Fruit fly (Drosophila melanogaster) whole organism, embryonic: ENCODE results near the gene CG32708.

Experiments used
- Atf-2 ChIP-seq: fragments of 200-800 bp; sonication (Bioruptor generic); optimal IDR thresholded peaks from 2 replicates; lab custom pipeline; 2016; ENCODE audit warnings: missing biosample characterization, missing genetic modification characterization
- Bdp1 ChIP-seq: fragments of 200-800 bp; sonication (Bioruptor generic); optimal IDR thresholded peaks from 3 replicates; lab custom pipeline; 2016; ENCODE audit warnings: missing biosample characterization, missing genetic modification characterization
- CG10366 ChIP-seq: fragments of 200-800 bp; sonication (Bioruptor generic); IDR thresholded peaks from 2 replicates; pipeline ENCODE4 v1.3.6; 2022; ENCODE audit warnings: missing biosample characterization, missing genetic modification characterization
- CG12104 ChIP-seq: fragments of 200-800 bp; sonication (Bioruptor generic); optimal IDR thresholded peaks from 3 replicates; lab custom pipeline; 2016; ENCODE audit warnings: missing biosample characterization, missing genetic modification characterization
- CG13624 ChIP-seq: fragments of 200-800 bp; sonication (Bioruptor generic); optimal IDR thresholded peaks from 2 replicates; lab custom pipeline; 2016; ENCODE audit warnings: missing biosample characterization, missing genetic modification characterization
- CG14441 ChIP-seq: fragments of 200-800 bp; sonication (Bioruptor generic); IDR thresholded peaks from 2 replicates; pipeline ENCODE4 v1.3.6; 2022; ENCODE audit warnings: missing biosample characterization, missing genetic modification characterization
- CG16815 ChIP-seq: fragments of 200-800 bp; sonication (Bioruptor generic); optimal IDR thresholded peaks from 3 replicates; lab custom pipeline; 2017; ENCODE audit warnings: missing biosample characterization, mild to moderate bottlenecking, missing genetic modification characterization
- CG17361 ChIP-seq: fragments of 200-800 bp; sonication (Bioruptor generic); IDR thresholded peaks from 3 replicates; pipeline ENCODE4 v1.3.6; 2022; ENCODE audit warnings: missing biosample characterization, missing genetic modification characterization
- CG18262 ChIP-seq: fragments of 200-800 bp; optimal IDR thresholded peaks from 3 replicates; lab custom pipeline; 2019; ENCODE audit warnings: missing biosample characterization, mild to moderate bottlenecking, missing genetic modification characterization, moderate library complexity
- CG2678 ChIP-seq: fragments of 200-800 bp; sonication (Bioruptor generic); optimal IDR thresholded peaks from 3 replicates; lab custom pipeline; 2019; ENCODE audit warnings: missing biosample characterization, mild to moderate bottlenecking, missing genetic modification characterization, moderate library complexity
- CG30403 ChIP-seq: fragments of 200-800 bp; sonication (Bioruptor generic); optimal IDR thresholded peaks from 3 replicates; lab custom pipeline; 2016; ENCODE audit warnings: missing biosample characterization, missing genetic modification characterization
- CG31441 ChIP-seq: fragments of 200-800 bp; sonication (Bioruptor generic); IDR thresholded peaks from 2 replicates; pipeline ENCODE4 v1.3.6; 2022; ENCODE audit warnings: missing biosample characterization, missing genetic modification characterization
- CG33557 ChIP-seq: fragments of 200-800 bp; sonication (Bioruptor generic); optimal IDR thresholded peaks from 2 replicates; lab custom pipeline; 2019; ENCODE audit warnings: missing biosample characterization, mild to moderate bottlenecking, missing genetic modification characterization, moderate library complexity
- CG4707 ChIP-seq: fragments of 200-800 bp; sonication (Bioruptor generic); optimal IDR thresholded peaks from 2 replicates; lab custom pipeline; 2018; ENCODE audit warnings: missing biosample characterization, mild to moderate bottlenecking, missing genetic modification characterization, moderate library complexity
- CG6254 ChIP-seq: fragments of 200-800 bp; sonication (Bioruptor generic); optimal IDR thresholded peaks from 3 replicates; lab custom pipeline; 2017; ENCODE audit warnings: mild to moderate bottlenecking, missing biosample characterization, missing genetic modification reagents, missing genetic modification characterization
- CG6272 ChIP-seq: fragments of 200-800 bp; sonication (Bioruptor generic); IDR thresholded peaks from 2 replicates; pipeline ENCODE4 v1.3.6; 2022; ENCODE audit warnings: missing biosample characterization, missing genetic modification characterization
- CG7786 ChIP-seq: fragments of 200-800 bp; sonication (Bioruptor generic); optimal IDR thresholded peaks from 2 replicates; lab custom pipeline; 2016; ENCODE audit warnings: missing biosample characterization, missing genetic modification characterization
- CG8290 ChIP-seq, 3 experiments: fragments of 200-800 bp; sonication (Bioruptor generic); optimal IDR thresholded peaks; 2 replicates each; lab custom pipeline; 2016 to 2019; ENCODE audit warnings: missing biosample characterization in 3 of 3, missing genetic modification characterization in 3 of 3, mild to moderate bottlenecking in 2 of 3, moderate library complexity in 1 of 3
- CG9437 ChIP-seq: fragments of 200-800 bp; sonication (Bioruptor generic); optimal IDR thresholded peaks from 2 replicates; lab custom pipeline; 2018; ENCODE audit warnings: missing biosample characterization, mild to moderate bottlenecking, missing genetic modification characterization
- CG9932 ChIP-seq: fragments of 200-800 bp; sonication (Bioruptor generic); IDR thresholded peaks from 2 replicates; pipeline ENCODE4 v1.3.6; 2022; ENCODE audit warnings: missing biosample characterization, missing genetic modification characterization
- CHES-1-like ChIP-seq: fragments of 200-800 bp; sonication (Bioruptor generic); optimal IDR thresholded peaks from 2 replicates; lab custom pipeline; 2016; ENCODE audit warnings: missing biosample characterization, missing genetic modification characterization
- Dll ChIP-seq: fragments of 200-800 bp; sonication (Bioruptor generic); IDR thresholded peaks from 4 replicates; pipeline ENCODE4 v1.3.6; 2022; ENCODE audit warnings: missing biosample characterization, missing genetic modification characterization; ENCODE audit not compliant: partially characterized antibody
- Doc2 ChIP-seq: fragments of 200-800 bp; sonication (Bioruptor generic); IDR thresholded peaks from 2 replicates; pipeline ENCODE4 v1.3.6; 2022; ENCODE audit warnings: missing biosample characterization, missing genetic modification characterization
- Fer3 ChIP-seq: fragments of 200-800 bp; sonication (Bioruptor generic); optimal IDR thresholded peaks from 2 replicates; lab custom pipeline; 2018; ENCODE audit warnings: missing biosample characterization, mild to moderate bottlenecking, missing genetic modification characterization, moderate library complexity
- Hr78 ChIP-seq, 2 experiments: fragments of 200-800 bp in 1 of 2; fragments of >200 bp in 1 of 2; sonication (Bioruptor generic) in 1 of 2; optimal IDR thresholded peaks; 2 replicates each; lab custom pipeline; 2017 to 2019; ENCODE audit warnings: missing biosample characterization in 2 of 2, missing genetic modification characterization in 2 of 2, mild to moderate bottlenecking in 1 of 2, moderate library complexity in 1 of 2
- Lpt ChIP-seq: fragments of >200 bp; optimal IDR thresholded peaks from 2 replicates; lab custom pipeline; 2018; ENCODE audit warnings: missing biosample characterization, missing genetic modification characterization
- NFAT ChIP-seq: fragments of 200-800 bp; sonication (Bioruptor generic); IDR thresholded peaks from 2 replicates; pipeline ENCODE4 v1.3.6; 2022; ENCODE audit warnings: missing biosample characterization, missing genetic modification characterization
- Nf-YA ChIP-seq: fragments of 200-800 bp; sonication (Bioruptor generic); IDR thresholded peaks from 2 replicates; pipeline ENCODE4 v1.3.6; 2022; ENCODE audit warnings: missing biosample characterization, missing genetic modification characterization
- Side ChIP-seq: fragments of 200-800 bp; sonication (Bioruptor generic); optimal IDR thresholded peaks from 2 replicates; lab custom pipeline; 2016; ENCODE audit warnings: missing biosample characterization, missing genetic modification characterization
- Sox102F ChIP-seq: fragments of 200-800 bp; sonication (Bioruptor generic); optimal IDR thresholded peaks from 2 replicates; lab custom pipeline; 2018; ENCODE audit warnings: missing biosample characterization, mild to moderate bottlenecking, missing genetic modification characterization, moderate library complexity
- Ssrp ChIP-seq: fragments of 200-800 bp; sonication (Bioruptor generic); optimal IDR thresholded peaks from 2 replicates; lab custom pipeline; 2018; ENCODE audit warnings: missing biosample characterization, mild to moderate bottlenecking, missing genetic modification characterization, moderate library complexity
- ap ChIP-seq: fragments of 200-800 bp; sonication (Bioruptor generic); IDR thresholded peaks from 2 replicates; pipeline ENCODE4 v1.3.6; 2022; ENCODE audit warnings: missing biosample characterization, missing genetic modification characterization
- cad ChIP-seq: fragments of >200 bp; optimal IDR thresholded peaks from 2 replicates; lab custom pipeline; 2017; ENCODE audit warnings: missing biosample characterization, missing genetic modification characterization
- chif ChIP-seq, 2 experiments: fragments of 200-800 bp; sonication (Bioruptor generic); optimal IDR thresholded peaks; 3 replicates each; lab custom pipeline; 2016; ENCODE audit warnings: missing biosample characterization in 2 of 2, missing genetic modification characterization in 2 of 2
- crol ChIP-seq: fragments of 200-800 bp; sonication (Bioruptor generic); IDR thresholded peaks from 2 replicates; pipeline ENCODE4 v1.3.6; 2022; ENCODE audit warnings: missing biosample characterization, missing genetic modification characterization
- danr ChIP-seq: fragments of 200-800 bp; sonication (Bioruptor generic); IDR thresholded peaks from 2 replicates; pipeline ENCODE4 v1.3.6; 2022; ENCODE audit warnings: missing biosample characterization, missing genetic modification characterization
- dmrt11E ChIP-seq: fragments of 200-800 bp; sonication (Bioruptor generic); optimal IDR thresholded peaks from 3 replicates; lab custom pipeline; 2018; ENCODE audit warnings: missing biosample characterization, mild to moderate bottlenecking, missing genetic modification characterization, moderate library complexity
- fd3F ChIP-seq: fragments of 200-800 bp; sonication (Bioruptor generic); optimal IDR thresholded peaks from 2 replicates; lab custom pipeline; 2018; ENCODE audit warnings: missing biosample characterization, mild to moderate bottlenecking, missing genetic modification characterization, moderate library complexity
- inv ChIP-seq: fragments of 200-800 bp; sonication (Bioruptor generic); IDR thresholded peaks from 2 replicates; pipeline ENCODE4 v1.3.6; 2022; ENCODE audit warnings: missing biosample characterization, missing genetic modification characterization; ENCODE audit not compliant: partially characterized antibody
- jigr1 ChIP-seq: fragments of 200-800 bp; sonication (Bioruptor generic); IDR thresholded peaks from 3 replicates; pipeline ENCODE4 v1.3.6; 2022; ENCODE audit warnings: missing biosample characterization, missing genetic modification characterization
- kah ChIP-seq: fragments of 200-800 bp; sonication (Bioruptor generic); optimal IDR thresholded peaks from 2 replicates; lab custom pipeline; 2018; ENCODE audit warnings: missing biosample characterization, mild to moderate bottlenecking, missing genetic modification characterization
- ken ChIP-seq: fragments of 200-800 bp; sonication (Bioruptor generic); IDR thresholded peaks from 3 replicates; pipeline ENCODE4 v1.3.6; 2022; ENCODE audit warnings: missing biosample characterization, missing genetic modification characterization
- psq ChIP-seq: fragments of 200-800 bp; sonication (Bioruptor generic); optimal IDR thresholded peaks from 2 replicates; lab custom pipeline; 2017; ENCODE audit warnings: missing biosample characterization, missing genetic modification characterization
- row ChIP-seq: fragments of 200-800 bp; sonication (Bioruptor generic); IDR thresholded peaks from 3 replicates; pipeline ENCODE4 v1.3.6; 2022; ENCODE audit warnings: missing biosample characterization, missing genetic modification characterization
- sc ChIP-seq, 3 experiments: fragments of >200 bp in 2 of 3; fragments of 200-800 bp in 1 of 3; sonication (Bioruptor generic) in 1 of 3; optimal IDR thresholded peaks; 2 replicates in 2 of 3; 3 replicates in 1 of 3; lab custom pipeline; 2017; ENCODE audit warnings: mild to moderate bottlenecking in 1 of 3, missing biosample characterization in 1 of 3, missing genetic modification characterization in 1 of 3, missing genetic modification reagents in 1 of 3
- sna ChIP-seq: fragments of 200-800 bp; sonication (Bioruptor generic); IDR thresholded peaks from 2 replicates; pipeline ENCODE4 v1.3.6; 2022; ENCODE audit warnings: missing biosample characterization, missing genetic modification characterization; ENCODE audit not compliant: partially characterized antibody
- stwl ChIP-seq: fragments of 200-800 bp; sonication (Bioruptor generic); optimal IDR thresholded peaks from 3 replicates; lab custom pipeline; 2018; ENCODE audit warnings: missing biosample characterization, mild to moderate bottlenecking, missing genetic modification characterization, moderate library complexity
- tgo ChIP-seq: fragments of 200-800 bp; sonication (Bioruptor generic); IDR thresholded peaks from 3 replicates; pipeline ENCODE4 v1.3.6; 2022; ENCODE audit warnings: missing biosample characterization, missing genetic modification characterization
- trem ChIP-seq: fragments of 200-800 bp; optimal IDR thresholded peaks from 3 replicates; lab custom pipeline; 2019; ENCODE audit warnings: missing biosample characterization, mild to moderate bottlenecking, missing genetic modification characterization, moderate library complexity
- zfh2 ChIP-seq: fragments of 200-800 bp; sonication (Bioruptor generic); optimal IDR thresholded peaks from 2 replicates; lab custom pipeline; 2016; ENCODE audit warnings: missing biosample characterization, missing genetic modification characterization

Gene CG32708

dm6 chrX:9048385-9048750 is 37.4 kb upstream of the CG32708 start:
- peak; percentile 13 for TF ChIP-seq CG9437 (GFP tag; lab: Kevin White, UChicago)
- no peak for TF ChIP-seq jigr1 (GFP tag; lab: Robert Waterston, UW)
- no peak for TF ChIP-seq CG33557 (GFP tag; lab: Kevin White, UChicago)
- TF ChIP-seq Hr78 (GFP tag; optimal IDR thresholded peaks at IDR 0.05; lab: Kevin White, UChicago), result peak in 1 of 2 experiments; percentile 76
- TF ChIP-seq ap, result no peak
- TF ChIP-seq CG6254 (GFP tag; lab: Kevin White, UChicago), result peak; percentile 48
- no peak for TF ChIP-seq CG10366
- no peak for TF ChIP-seq kah (GFP tag; lab: Kevin White, UChicago)
- no peak for TF ChIP-seq Lpt (GFP tag; lab: Kevin White, UChicago)
- no peak for TF ChIP-seq CG14441 (GFP tag; lab: Robert Waterston, UW)
- TF ChIP-seq Bdp1 (GFP tag; lab: Kevin White, UChicago), result no peak
- TF ChIP-seq row (GFP tag; lab: Robert Waterston, UW), result peak; percentile 60
- peak; percentile 23 for TF ChIP-seq Ssrp (tag; lab: Kevin White, UChicago)
- TF ChIP-seq stwl (tag; lab: Kevin White, UChicago), result no peak
- TF ChIP-seq NFAT (GFP tag; lab: Robert Waterston, UW), result no peak
- TF ChIP-seq CG12104 (GFP tag; lab: Kevin White, UChicago), result no peak
- TF ChIP-seq cad (GFP tag; lab: Kevin White, UChicago), result no peak
- no peak for TF ChIP-seq crol
- TF ChIP-seq inv (GFP tag; lab: Robert Waterston, UW), result no peak
- TF ChIP-seq tgo, result no peak
- no peak for TF ChIP-seq Dll (GFP tag; lab: Robert Waterston, UW)
- no peak for TF ChIP-seq danr (GFP tag; lab: Robert Waterston, UW)
- TF ChIP-seq dmrt11E (tag; lab: Kevin White, UChicago), result peak; percentile 47
- no peak for TF ChIP-seq Atf-2 (GFP tag; lab: Kevin White, UChicago)
- no peak for TF ChIP-seq Doc2
- TF ChIP-seq CG16815 (GFP tag; lab: Kevin White, UChicago), result peak; percentile 19
- TF ChIP-seq CG2678 (tag; lab: Kevin White, UChicago), result no peak
- TF ChIP-seq sc (optimal IDR thresholded peaks at IDR 0.05; lab: Kevin White, UChicago), result no peak
- peak; percentile 33 for TF ChIP-seq sc (GFP tag; optimal IDR thresholded peaks at IDR 0.05; lab: Kevin White, UChicago)
- TF ChIP-seq CG9932 (GFP tag; lab: Robert Waterston, UW), result no peak
- no peak for TF ChIP-seq CG13624 (GFP tag; lab: Kevin White, UChicago)
- TF ChIP-seq CG30403 (GFP tag; lab: Kevin White, UChicago), result peak; percentile 20
- no peak for TF ChIP-seq CG17361 (GFP tag; lab: Robert Waterston, UW)
- TF ChIP-seq ken, result 0 out of 3 replicates have a peak, but pooled peaks have one; percentile 40
- no peak for TF ChIP-seq psq (GFP tag; lab: Kevin White, UChicago)
- TF ChIP-seq CHES-1-like (GFP tag; lab: Kevin White, UChicago), result no peak
- TF ChIP-seq CG8290 (GFP tag; optimal IDR thresholded peaks at IDR 0.05; lab: Kevin White, UChicago), result no peak
- TF ChIP-seq CG8290 (tag; optimal IDR thresholded peaks at IDR 0.05; lab: Kevin White, UChicago), result no peak
- no peak for TF ChIP-seq CG4707 (GFP tag; lab: Kevin White, UChicago)
- TF ChIP-seq CG31441 (GFP tag; lab: Robert Waterston, UW), result 0 out of 2 replicates have a peak, but pooled peaks have one; percentile 50
- TF ChIP-seq CG6272 (GFP tag; lab: Robert Waterston, UW), result no peak
- TF ChIP-seq CG18262 (tag; lab: Kevin White, UChicago), result peak; percentile 2
- peak in 1 of 2 experiments; percentile 7 for TF ChIP-seq chif (GFP tag; optimal IDR thresholded peaks at IDR 0.05; lab: Kevin White, UChicago)
- TF ChIP-seq CG7786 (GFP tag; lab: Kevin White, UChicago), result no peak
- TF ChIP-seq trem, result no peak
- no peak for TF ChIP-seq sna
- TF ChIP-seq Fer3 (tag; lab: Kevin White, UChicago), result no peak
- TF ChIP-seq zfh2 (GFP tag; lab: Kevin White, UChicago), result no peak
- TF ChIP-seq Side (GFP tag; lab: Kevin White, UChicago), result no peak
- no peak for TF ChIP-seq fd3F (GFP tag; lab: Kevin White, UChicago)
- TF ChIP-seq Nf-YA, result no peak
- peak; percentile 49 for TF ChIP-seq Sox102F (GFP tag; lab: Kevin White, UChicago)
